Worm (Caenorhabditis elegans): ENCODE measurements around the gene K07C11.8.

Gene K07C11.8

DNA sequence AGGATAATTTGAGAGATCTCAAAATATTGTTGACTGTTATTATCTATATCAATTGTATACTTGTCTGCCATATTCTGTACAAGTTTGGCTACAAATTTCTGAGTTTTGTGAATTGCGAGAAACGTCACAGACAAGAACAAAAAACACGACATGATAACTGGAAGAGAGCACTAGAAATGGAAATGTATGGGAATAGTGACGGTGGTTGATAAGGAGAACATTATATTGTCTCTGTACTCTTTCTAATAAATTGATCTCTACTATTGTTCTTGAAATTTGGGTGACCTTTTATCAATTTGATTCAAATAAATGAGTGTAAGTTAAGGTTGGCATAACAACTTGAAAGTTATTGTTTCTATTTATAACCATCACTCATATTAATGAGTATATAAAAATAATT is 4.9 kb downstream of the K07C11.8 start:
- TF ChIP-seq efl-1 (optimal IDR thresholded peaks at IDR 0.05) (no peak), efl-1 (GFP tag; optimal IDR thresholded peaks at IDR 0.05 in 1 of 2) (no peak), ceh-88 (GFP tag; IDR thresholded peaks at IDR 0.05) (no peak), ceh-63 (GFP tag; optimal IDR thresholded peaks at IDR 0.05) (no peak), tlp-1 (tag; optimal IDR thresholded peaks at IDR 0.05) (no peak), ceh-8 (GFP tag; optimal IDR thresholded peaks at IDR 0.05) (no peak), zag-1 (tag; optimal IDR thresholded peaks at IDR 0.05) (no peak), lin-15B (tag; optimal IDR thresholded peaks at IDR 0.05) (no peak), blmp-1 (tag; optimal IDR thresholded peaks at IDR 0.05) (no peak), elt-2 (tag; optimal IDR thresholded peaks at IDR 0.05) (peak; percentile 67), mef-2 (tag; optimal IDR thresholded peaks at IDR 0.05) (no peak), ces-1 (GFP tag; optimal IDR thresholded peaks at IDR 0.05) (no peak), hpl-2 (GFP tag; optimal IDR thresholded peaks at IDR 0.05) (no peak), unc-30 (tag; optimal IDR thresholded peaks at IDR 0.05) (no peak), lin-35 (GFP tag; optimal IDR thresholded peaks at IDR 0.05) (peak in 1 of 2 experiments; percentile 10), unc-98 (GFP tag; IDR thresholded peaks at IDR 0.05) (no peak)

DNA sequence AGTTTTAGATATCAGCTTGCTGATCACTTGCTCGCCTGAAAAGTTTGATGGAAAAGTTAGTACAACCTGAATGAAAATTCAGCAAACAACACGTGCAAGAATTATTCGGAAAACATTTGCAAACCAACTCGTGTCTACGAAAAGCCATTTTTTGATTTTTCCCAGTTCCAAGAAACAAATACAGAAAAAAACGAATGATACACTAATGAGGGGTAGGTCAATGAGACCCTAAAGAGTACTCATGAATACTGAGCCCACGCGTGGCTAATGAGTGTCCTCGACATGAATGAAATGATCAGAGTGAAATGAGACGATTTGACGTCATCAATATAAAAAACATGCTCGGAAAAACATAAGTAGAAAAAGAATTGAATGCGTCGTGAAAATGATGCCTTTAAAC is 5.7 kb downstream of the K07C11.8 start:
- peak; percentile 22 for TF ChIP-seq nhr-20 (tag; optimal IDR thresholded peaks at IDR 0.05)
- no peak for TF ChIP-seq tbx-2 (tag; optimal IDR thresholded peaks at IDR 0.05)
- TF ChIP-seq swsn-7 (tag; optimal IDR thresholded peaks at IDR 0.05): peak; percentile 26
- TF ChIP-seq lin-14 (GFP tag; optimal IDR thresholded peaks at IDR 0.05): peak; percentile 78
- TF ChIP-seq lsy-2 (tag; optimal IDR thresholded peaks at IDR 0.05): peak; percentile 11 to 32
- no peak for TF ChIP-seq mef-2 (tag; optimal IDR thresholded peaks at IDR 0.05)
- peak; percentile 11 for TF ChIP-seq xbp-1 (tag; optimal IDR thresholded peaks at IDR 0.05)
- TF ChIP-seq F16B12.6 (tag; optimal IDR thresholded peaks at IDR 0.05): no peak
- peak; percentile 90 for TF ChIP-seq sox-4 (tag; optimal IDR thresholded peaks at IDR 0.05)
- TF ChIP-seq hlh-4 (tag; optimal IDR thresholded peaks at IDR 0.05): peak; percentile 62
- TF ChIP-seq C16A3.4 (tag; optimal IDR thresholded peaks at IDR 0.05): no peak
- no peak for TF ChIP-seq lir-3 (tag; optimal IDR thresholded peaks at IDR 0.05; ENCODE audit: poor library complexity)
- TF ChIP-seq nhr-47 (tag; optimal IDR thresholded peaks at IDR 0.05): peak; percentile 78
- peak; percentile 31 for TF ChIP-seq pax-3 (tag; optimal IDR thresholded peaks at IDR 0.05)
- no peak for TF ChIP-seq ceh-88 (GFP tag; IDR thresholded peaks at IDR 0.05)
- TF ChIP-seq fkh-8 (tag; optimal IDR thresholded peaks at IDR 0.05): peak; percentile 81
- TF ChIP-seq pqm-1 (tag; optimal IDR thresholded peaks at IDR 0.05): no peak
- TF ChIP-seq unc-86 (tag; optimal IDR thresholded peaks at IDR 0.05): peak; percentile 30
- peak; percentile 17 for TF ChIP-seq nhr-11 (tag; optimal IDR thresholded peaks at IDR 0.05)
- peak; percentile 82 for TF ChIP-seq nhr-71 (tag; optimal IDR thresholded peaks at IDR 0.05)
- TF ChIP-seq blmp-1 (tag; optimal IDR thresholded peaks at IDR 0.05): no peak
- TF ChIP-seq dsc-1 (tag; optimal IDR thresholded peaks at IDR 0.05): peak; percentile 92
- TF ChIP-seq fkh-4 (tag; optimal IDR thresholded peaks at IDR 0.05; ENCODE audit: borderline replicate concordance): no peak
- TF ChIP-seq hpl-2 (GFP tag; optimal IDR thresholded peaks at IDR 0.05): no peak
- peak; percentile 33 for TF ChIP-seq ztf-4 (tag; optimal IDR thresholded peaks at IDR 0.05)
- peak; percentile 52 for TF ChIP-seq egl-13 (tag; optimal IDR thresholded peaks at IDR 0.05)
- no peak for TF ChIP-seq ama-1 (optimal IDR thresholded peaks at IDR 0.05)
- TF ChIP-seq nhr-85 (tag): peak; percentile 47

DNA sequence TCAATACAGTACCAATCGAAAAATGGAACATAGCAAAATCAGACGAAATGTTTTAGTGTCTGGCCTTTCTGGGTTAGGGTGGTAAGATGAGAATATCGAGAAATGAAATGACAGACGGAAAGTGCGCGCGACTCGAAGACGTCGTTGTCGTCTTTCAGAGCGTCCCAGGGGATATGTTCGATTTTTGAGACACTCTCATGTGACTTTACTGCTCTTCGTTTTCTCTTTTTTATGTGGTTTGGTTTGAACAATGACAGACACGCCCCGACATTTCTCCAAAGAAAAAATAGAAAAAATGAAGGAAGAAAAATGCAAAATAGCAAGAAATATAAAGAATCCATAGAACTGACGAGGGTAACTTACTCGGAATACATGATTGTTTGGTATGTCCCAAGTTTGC is 7.2 kb downstream of the K07C11.8 start:
- no peak for TF ChIP-seq nhr-12 (tag; optimal IDR thresholded peaks at IDR 0.05)
- TF ChIP-seq lin-14 (GFP tag; optimal IDR thresholded peaks at IDR 0.05): peak; percentile 42

DNA sequence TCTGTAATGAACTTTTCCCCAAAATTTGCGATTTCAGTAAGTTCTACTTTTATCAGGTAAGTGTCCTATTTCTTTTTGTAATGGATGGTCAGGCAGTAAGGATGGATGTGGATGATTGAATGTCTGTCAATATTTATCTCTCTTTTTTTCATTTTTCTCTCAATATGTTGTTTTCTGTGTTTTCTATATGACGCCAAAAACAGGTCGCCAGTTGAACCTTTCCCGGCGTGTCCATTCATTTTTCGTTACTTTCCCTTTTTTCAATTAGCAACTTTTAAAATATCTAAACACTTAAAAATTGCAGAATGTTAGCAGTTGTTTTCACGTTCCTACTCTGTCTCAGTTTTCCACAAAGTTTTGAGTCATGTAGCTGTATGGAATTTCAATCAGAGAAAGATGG is 10.8 kb downstream of the K07C11.8 start, which contains the start of gene timp-1:
timp-1 (plus strand) TSS at position 305 of the 400 bp plus-strand sequence.
- TF ChIP-seq elt-3 (tag; optimal IDR thresholded peaks at IDR 0.05) (peak in 1 of 6 experiments; percentile 47), efl-3 (GFP tag; optimal IDR thresholded peaks at IDR 0.05) (no peak), blmp-1 (tag; optimal IDR thresholded peaks at IDR 0.05) (peak; percentile 93)
